Fruit fly (Drosophila melanogaster): Measurements from ENCODE around the gene CG5835.

CG5835 gene

dm6 chr3R:19153502-19153983 is at the start of gene CG5835:
Gene CG5835 (minus strand): TSS chr3R:19153686.
- peak; percentile 9 for TF ChIP-seq CG31627 (GFP tag; optimal IDR thresholded peaks at IDR 0.05)
- peak; percentile 64 for TF ChIP-seq Eip78C (GFP tag)
- TF ChIP-seq Hr39 (GFP tag; optimal IDR thresholded peaks at IDR 0.05), result peak; percentile 18
- no peak for TF ChIP-seq fd85E (GFP tag; optimal IDR thresholded peaks at IDR 0.05)
- TF ChIP-seq Lpt (GFP tag; optimal IDR thresholded peaks at IDR 0.05), result no peak
- TF ChIP-seq CG3919 (GFP tag; optimal IDR thresholded peaks at IDR 0.05), result peak; percentile 32
- TF ChIP-seq dsx (GFP tag; optimal IDR thresholded peaks at IDR 0.05; ENCODE audit: poor library complexity, severe bottlenecking), result no peak
- TF ChIP-seq CG6792 (GFP tag; optimal IDR thresholded peaks at IDR 0.05), result no peak
- no peak for TF ChIP-seq CG8119 (GFP tag; IDR thresholded peaks at IDR 0.05)
- no peak for TF ChIP-seq CG11294 (GFP tag; IDR thresholded peaks at IDR 0.05)
- TF ChIP-seq OdsH (GFP tag; optimal IDR thresholded peaks at IDR 0.05), result peak; percentile 43
- TF ChIP-seq CG34406 (GFP tag; optimal IDR thresholded peaks at IDR 0.05), result no peak
- peak; percentile 29 for TF ChIP-seq Sox102F (GFP tag; optimal IDR thresholded peaks at IDR 0.05)
- TF ChIP-seq Hr4 (GFP tag; optimal IDR thresholded peaks at IDR 0.05), result peak; percentile 44
- TF ChIP-seq eg (GFP tag; IDR thresholded peaks at IDR 0.05), result 0 out of 3 replicates have a peak, but pooled peaks have one; percentile 34
- TF ChIP-seq salr (GFP tag; optimal IDR thresholded peaks at IDR 0.05), result no peak
- peak; percentile 53; the same call in 1 of the 2 replicates for TF ChIP-seq CG15336 (GFP tag; IDR thresholded peaks at IDR 0.05)
- no peak for TF ChIP-seq Blimp-1 (GFP tag; optimal IDR thresholded peaks at IDR 0.05)
- TF ChIP-seq CG32006 (GFP tag; optimal IDR thresholded peaks at IDR 0.05), result no peak
- TF ChIP-seq Sox14 (GFP tag; optimal IDR thresholded peaks at IDR 0.05), result peak; percentile 7
- TF ChIP-seq fkh (GFP tag; optimal IDR thresholded peaks at IDR 0.05), result no peak
- TF ChIP-seq CG10669 (GFP tag; optimal IDR thresholded peaks at IDR 0.05), result no peak
- TF ChIP-seq CG6163 (GFP tag; IDR thresholded peaks at IDR 0.05), result peak; percentile 44; the same call in 1 of the 3 replicates
- TF ChIP-seq pdm3 (GFP tag; optimal IDR thresholded peaks at IDR 0.05), result peak; percentile 43
- TF ChIP-seq acj6 (GFP tag; optimal IDR thresholded peaks at IDR 0.05), result peak; percentile 10
- TF ChIP-seq CG6276 (GFP tag; optimal IDR thresholded peaks at IDR 0.05), result no peak
- no peak for TF ChIP-seq lz (GFP tag; optimal IDR thresholded peaks at IDR 0.05)
- peak; percentile 44 for TF ChIP-seq Smox (GFP tag; optimal IDR thresholded peaks at IDR 0.05)
- no peak for TF ChIP-seq CG16779 (tag; optimal IDR thresholded peaks at IDR 0.05)
- no peak for TF ChIP-seq Sox15 (GFP tag; optimal IDR thresholded peaks at IDR 0.05)
- TF ChIP-seq topi (GFP tag; optimal IDR thresholded peaks at IDR 0.05), result no peak
- peak; percentile 70 for TF ChIP-seq CG6854 (GFP tag; optimal IDR thresholded peaks at IDR 0.05)
- peak; percentile 42 for TF ChIP-seq Met (GFP tag; optimal IDR thresholded peaks at IDR 0.05)
- no peak for TF ChIP-seq Ets96B (tag; optimal IDR thresholded peaks at IDR 0.05)
- TF ChIP-seq CG6808 (GFP tag; optimal IDR thresholded peaks at IDR 0.05), result no peak
- no peak for TF ChIP-seq spab (GFP tag; optimal IDR thresholded peaks at IDR 0.05)
- TF ChIP-seq dac (GFP tag; optimal IDR thresholded peaks at IDR 0.05), result no peak
- no peak for TF ChIP-seq Gug (GFP tag; IDR thresholded peaks at IDR 0.05)
- TF ChIP-seq CG8319 (GFP tag; optimal IDR thresholded peaks at IDR 0.05), result no peak
- no peak for TF ChIP-seq fd59A (GFP tag; optimal IDR thresholded peaks at IDR 0.05)
- no peak for TF ChIP-seq CG7368 (GFP tag; optimal IDR thresholded peaks at IDR 0.05)
- no peak for TF ChIP-seq Ets21C (GFP tag; optimal IDR thresholded peaks at IDR 0.05)
- no peak for TF ChIP-seq cyc (GFP tag; optimal IDR thresholded peaks at IDR 0.05)
- peak; percentile 67 for TF ChIP-seq svp (GFP tag)
- no peak for TF ChIP-seq ss (GFP tag; optimal IDR thresholded peaks at IDR 0.05)
- TF ChIP-seq Eip93F (GFP tag; optimal IDR thresholded peaks at IDR 0.05), result no peak
- TF ChIP-seq net (GFP tag; optimal IDR thresholded peaks at IDR 0.05), result peak; percentile 8
- no peak for TF ChIP-seq CG3032 (tag; optimal IDR thresholded peaks at IDR 0.05)
- peak; percentile 60 for TF ChIP-seq esn (GFP tag; optimal IDR thresholded peaks at IDR 0.05)
- no peak for TF ChIP-seq CG4318 (GFP tag; optimal IDR thresholded peaks at IDR 0.05)
- no peak for TF ChIP-seq CG11902 (GFP tag; optimal IDR thresholded peaks at IDR 0.05)
- TF ChIP-seq CG10631 (GFP tag; optimal IDR thresholded peaks at IDR 0.05), result peak; percentile 36
- TF ChIP-seq Hr38 (GFP tag; optimal IDR thresholded peaks at IDR 0.05), result no peak

Measured in whole organism, prepupa.